Worm (Caenorhabditis elegans) whole organism, L2 larva: Measurements from ENCODE around the gene rpn-9.

ENCODE experiments used
- ama-1 ChIP-seq: fragments of 150-350 bp; optimal IDR thresholded peaks from 2 replicates; lab custom pipeline; 2018; ENCODE audit warnings: inconsistent platforms
- egl-27 ChIP-seq: sonication (generic microtip); optimal IDR thresholded peaks from 3 replicates; lab custom pipeline; 2017; ENCODE audit warnings: missing biosample characterization, missing genetic modification reagents, missing genetic modification characterization
- mdl-1 ChIP-seq, 2 experiments: fragments of 150-350 bp in 1 of 2; sonication (generic microtip) in 1 of 2; optimal IDR thresholded peaks; 2 replicates each; lab custom pipeline; 2017; ENCODE audit warnings: missing biosample characterization in 2 of 2, missing genetic modification characterization in 2 of 2
- nhr-23 ChIP-seq: fragments of 150-350 bp; optimal IDR thresholded peaks from 2 replicates; lab custom pipeline; 2014; ENCODE audit warnings: missing biosample characterization, missing genetic modification reagents, missing genetic modification characterization
- nhr-237 ChIP-seq: fragments of 150-350 bp; optimal IDR thresholded peaks from 2 replicates; lab custom pipeline; 2014; ENCODE audit warnings: missing biosample characterization, missing genetic modification characterization
- skn-1 ChIP-seq: sonication (generic microtip); optimal IDR thresholded peaks from 2 replicates; lab custom pipeline; 2017; ENCODE audit warnings: missing biosample characterization, missing genetic modification characterization
- unc-39 ChIP-seq: fragments of 150-350 bp; optimal IDR thresholded peaks from 2 replicates; lab custom pipeline; 2014; ENCODE audit warnings: missing biosample characterization, missing genetic modification characterization
- unc-62 ChIP-seq: fragments of 150-350 bp; optimal IDR thresholded peaks from 2 replicates; lab custom pipeline; 2014; ENCODE audit warnings: missing biosample characterization, missing genetic modification reagents, missing genetic modification characterization
- ztf-11 ChIP-seq: sonication (generic microtip); optimal IDR thresholded peaks from 2 replicates; lab custom pipeline; 2017; ENCODE audit warnings: missing biosample characterization, missing genetic modification characterization

DNA sequence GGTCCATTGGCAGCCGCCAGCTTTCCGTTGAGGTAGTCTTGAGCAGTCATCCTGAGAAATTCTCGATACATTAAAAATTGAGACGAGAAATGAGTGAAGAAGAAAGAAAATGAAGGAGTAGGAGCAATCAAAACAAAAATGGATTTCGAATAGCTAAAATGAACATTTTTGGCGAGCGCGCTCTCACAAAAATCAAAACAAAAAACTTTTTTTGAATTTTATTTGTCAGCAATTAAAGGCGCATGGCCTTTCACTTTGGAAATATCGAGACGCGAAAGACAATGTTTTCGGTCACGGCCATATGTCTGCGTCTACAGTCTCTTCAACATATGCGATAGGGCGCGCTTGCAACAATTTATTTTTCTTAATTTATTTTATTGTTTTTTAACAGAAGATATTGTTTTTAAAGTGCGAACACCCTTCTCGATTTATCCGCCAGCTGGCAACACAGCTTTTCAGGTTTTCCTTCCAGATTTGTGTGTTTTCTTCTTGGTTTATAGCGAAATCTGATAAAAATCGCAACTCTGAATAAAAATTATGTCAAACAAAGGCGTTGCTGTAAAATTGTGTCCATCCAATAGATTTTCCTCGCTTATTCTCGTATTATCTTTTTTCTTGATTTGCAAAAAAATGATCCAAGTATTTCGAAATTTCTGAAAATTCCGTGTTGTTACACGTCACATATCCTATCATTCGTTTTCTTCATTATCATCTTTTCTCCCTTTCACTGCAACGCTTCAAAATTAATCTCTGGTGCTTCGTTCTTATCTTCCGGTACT, at the start of gene rpn-9, which contains the start of gene T06D8.9:
- no peak for TF ChIP-seq unc-62 (GFP tag; lab: Kevin White, UChicago)
- TF ChIP-seq unc-39 (tag; lab: Kevin White, UChicago), result no peak
- peak; percentile 57 for TF ChIP-seq skn-1
- no peak for TF ChIP-seq nhr-237
- no peak for TF ChIP-seq nhr-23 (tag; lab: Kevin White, UChicago)
- no peak for TF ChIP-seq ztf-11
- no peak for TF ChIP-seq egl-27 (tag; lab: Kevin White, UChicago)
- no peak for TF ChIP-seq ama-1 (lab: Kevin White, UChicago)
- peak in 1 of 2 experiments; percentile 38 for TF ChIP-seq mdl-1 (tag; optimal IDR thresholded peaks at IDR 0.05; lab: Kevin White, UChicago)
